Fruit fly (Drosophila melanogaster): ENCODE data around the gene CG11529.

CG11529 gene

dm6 chr3L:12193485-12193884 is 4.1 kb upstream of the CG11529 start, which contains the start of gene thoc6 (continued):
- peak; percentile 54 for TF ChIP-seq Dp (GFP tag; optimal IDR thresholded peaks at IDR 0.05)
- no peak for TF ChIP-seq esg (GFP tag; conservative IDR thresholded peaks at IDR 0.05)
- no peak for TF ChIP-seq CG14710 (tag; optimal IDR thresholded peaks at IDR 0.05)
- no peak for TF ChIP-seq CG6654 (GFP tag; optimal IDR thresholded peaks at IDR 0.05)
- no peak for TF ChIP-seq gsb (GFP tag; IDR thresholded peaks at IDR 0.05)
- no peak for TF ChIP-seq zf30C (GFP tag; optimal IDR thresholded peaks at IDR 0.05)
- no peak for TF ChIP-seq CG3281 (GFP tag; optimal IDR thresholded peaks at IDR 0.05)
- no peak for TF ChIP-seq Rx (GFP tag; IDR thresholded peaks at IDR 0.05)
- no peak for TF ChIP-seq Neu2 (GFP tag; optimal IDR thresholded peaks at IDR 0.05; ENCODE audit: borderline replicate concordance)
- no peak for TF ChIP-seq Lpt (GFP tag; optimal IDR thresholded peaks at IDR 0.05)
- peak; percentile 38 for TF ChIP-seq bigmax (GFP tag; optimal IDR thresholded peaks at IDR 0.05)
- TF ChIP-seq Sry-δ (GFP tag; optimal IDR thresholded peaks at IDR 0.05) = no peak
- no peak for TF ChIP-seq Taf1 (GFP tag; IDR thresholded peaks at IDR 0.05)
- TF ChIP-seq CG6254 (GFP tag; optimal IDR thresholded peaks at IDR 0.05) = no peak
- no peak for TF ChIP-seq ind (GFP tag; optimal IDR thresholded peaks at IDR 0.05)
- TF ChIP-seq CG4328 (GFP tag; optimal IDR thresholded peaks at IDR 0.05) = no peak
- no peak for TF ChIP-seq bbx (GFP tag; IDR thresholded peaks at IDR 0.05; ENCODE audit: partially characterized antibody)
- peak; percentile 7 for TF ChIP-seq Ets97D (GFP tag; optimal IDR thresholded peaks at IDR 0.05)
- no peak for TF ChIP-seq exex (tag; optimal IDR thresholded peaks at IDR 0.05)
- no peak for TF ChIP-seq CG6813 (GFP tag; optimal IDR thresholded peaks at IDR 0.05)
- no peak for TF ChIP-seq Med (GFP tag)
- TF ChIP-seq ash1 (GFP tag; optimal IDR thresholded peaks at IDR 0.05) = no peak
- no peak for TF ChIP-seq jumu (GFP tag; optimal IDR thresholded peaks at IDR 0.05)
- peak; percentile 44 for TF ChIP-seq Ets65A (GFP tag)
- TF ChIP-seq Dfd (GFP tag; optimal IDR thresholded peaks at IDR 0.05) = no peak
- TF ChIP-seq dmrt11E (tag; optimal IDR thresholded peaks at IDR 0.05) = no peak
- TF ChIP-seq Atf3 (GFP tag; optimal IDR thresholded peaks at IDR 0.05) = no peak
- no peak for TF ChIP-seq CG3065 (GFP tag; optimal IDR thresholded peaks at IDR 0.05)
- TF ChIP-seq Antp (GFP tag; optimal IDR thresholded peaks at IDR 0.05) = no peak
- TF ChIP-seq Adf1 (GFP tag; IDR thresholded peaks at IDR 0.05) = no peak
- no peak for TF ChIP-seq YL-1 (GFP tag; optimal IDR thresholded peaks at IDR 0.05)
- TF ChIP-seq CG34422 (GFP tag; IDR thresholded peaks at IDR 0.05) = peak; percentile 19; the same call in 1 of the 3 replicates
- TF ChIP-seq CG7271 (tag; optimal IDR thresholded peaks at IDR 0.05) = no peak
- no peak for TF ChIP-seq eyg (GFP tag; optimal IDR thresholded peaks at IDR 0.05)
- TF ChIP-seq CG8478 (optimal IDR thresholded peaks at IDR 0.05) = no peak
- no peak for TF ChIP-seq Hr39 (optimal IDR thresholded peaks at IDR 0.05)
- TF ChIP-seq CG31365 (tag; optimal IDR thresholded peaks at IDR 0.05) = no peak
- no peak for TF ChIP-seq tap (tag; optimal IDR thresholded peaks at IDR 0.05)
- no peak for TF ChIP-seq slbo (GFP tag; IDR thresholded peaks at IDR 0.05)
- no peak for TF ChIP-seq jing (GFP tag; optimal IDR thresholded peaks at IDR 0.05)
- no peak for TF ChIP-seq en (GFP tag; optimal IDR thresholded peaks at IDR 0.05)
- peak; percentile 16 for TF ChIP-seq Lhr (GFP tag; optimal IDR thresholded peaks at IDR 0.05)
- TF ChIP-seq CG8089 (GFP tag; optimal IDR thresholded peaks at IDR 0.05) = no peak
- TF ChIP-seq HHEX (GFP tag; optimal IDR thresholded peaks at IDR 0.05) = no peak
- TF ChIP-seq CG14014 (GFP tag; IDR thresholded peaks at IDR 0.05) = no peak
- TF ChIP-seq dysf (GFP tag; IDR thresholded peaks at IDR 0.05) = no peak
- TF ChIP-seq tgo (GFP tag; IDR thresholded peaks at IDR 0.05) = no peak
- no peak for TF ChIP-seq B-H2 (GFP tag; optimal IDR thresholded peaks at IDR 0.05)
- no peak for TF ChIP-seq CG8359 (GFP tag; optimal IDR thresholded peaks at IDR 0.05; ENCODE audit: borderline replicate concordance)
- TF ChIP-seq lilli (GFP tag; optimal IDR thresholded peaks at IDR 0.05) = no peak
- TF ChIP-seq Deaf1 (tag; optimal IDR thresholded peaks at IDR 0.05) = no peak
- no peak for TF ChIP-seq CG10431 (GFP tag; optimal IDR thresholded peaks at IDR 0.05)
- TF ChIP-seq unpg (GFP tag; optimal IDR thresholded peaks at IDR 0.05) = no peak

Measured in whole organism, embryonic.